Fruit fly (Drosophila melanogaster): ENCODE measurements around the gene CG6650.

CG6650 gene

dm6 chr3L:14053073-14053643 is 21.9 kb downstream of the CG6650 start, which contains the start of the genes CG13484 and Frl (continued):
- TF ChIP-seq prd (optimal IDR thresholded peaks at IDR 0.05) (no peak), prd (GFP tag; IDR thresholded peaks at IDR 0.05) (peak; percentile 52), odd (GFP tag; optimal IDR thresholded peaks at IDR 0.05) (peak; percentile 16), klu (GFP tag; IDR thresholded peaks at IDR 0.05) (no peak), grn (GFP tag; optimal IDR thresholded peaks at IDR 0.05) (no peak), caup (GFP tag; optimal IDR thresholded peaks at IDR 0.05; ENCODE audit: severe bottlenecking) (peak; percentile 14), CG4282 (GFP tag; optimal IDR thresholded peaks at IDR 0.05) (peak; percentile 61), pita (GFP tag; optimal IDR thresholded peaks at IDR 0.05) (peak; percentile 77), fd3F (GFP tag; optimal IDR thresholded peaks at IDR 0.05) (no peak), lbe (GFP tag; optimal IDR thresholded peaks at IDR 0.05) (no peak), esg (GFP tag; conservative IDR thresholded peaks at IDR 0.05) (no peak), CG16815 (GFP tag; optimal IDR thresholded peaks at IDR 0.05) (no peak), HmgZ (tag; optimal IDR thresholded peaks at IDR 0.05) (peak; percentile 83), ro (GFP tag; IDR thresholded peaks at IDR 0.05) (no peak), luna (GFP tag; optimal IDR thresholded peaks at IDR 0.05) (no peak), pb (GFP tag; optimal IDR thresholded peaks at IDR 0.05) (no peak), Lim3 (GFP tag; IDR thresholded peaks at IDR 0.05) (no peak), vnd (GFP tag; IDR thresholded peaks at IDR 0.05; ENCODE audit: partially characterized antibody) (no peak), NfI (GFP tag; optimal IDR thresholded peaks at IDR 0.05) (no peak), CG12659 (GFP tag; optimal IDR thresholded peaks at IDR 0.05) (peak; percentile 89), Meics (GFP tag; optimal IDR thresholded peaks at IDR 0.05) (no peak), dati (GFP tag; IDR thresholded peaks at IDR 0.05) (no peak), chif (GFP tag; optimal IDR thresholded peaks at IDR 0.05) (peak in 1 of 2 experiments; percentile 15), CG1529 (GFP tag; optimal IDR thresholded peaks at IDR 0.05) (no peak), emc (GFP tag; optimal IDR thresholded peaks at IDR 0.05) (no peak), CG12104 (GFP tag; optimal IDR thresholded peaks at IDR 0.05) (no peak), gem (tag; optimal IDR thresholded peaks at IDR 0.05) (peak; percentile 23), CG2116 (GFP tag; optimal IDR thresholded peaks at IDR 0.05) (peak; percentile 46), Awh (GFP tag; IDR thresholded peaks at IDR 0.05) (no peak), Hey (tag; optimal IDR thresholded peaks at IDR 0.05) (no peak), Rfx (GFP tag; IDR thresholded peaks at IDR 0.05) (peak; percentile 68), eve (GFP tag; optimal IDR thresholded peaks at IDR 0.05) (no peak), ci (GFP tag; IDR thresholded peaks at IDR 0.05) (peak; percentile 78), tup (GFP tag; optimal IDR thresholded peaks at IDR 0.05) (no peak), aop (GFP tag; IDR thresholded peaks at IDR 0.05) (no peak), pzg (GFP tag; optimal IDR thresholded peaks at IDR 0.05) (peak; percentile 99), trem (tag; optimal IDR thresholded peaks at IDR 0.05) (peak; percentile 56), az2 (GFP tag; optimal IDR thresholded peaks at IDR 0.05) (no peak), YL-1 (GFP tag; optimal IDR thresholded peaks at IDR 0.05) (peak; percentile 89), CG10959 (GFP tag; IDR thresholded peaks at IDR 0.05) (no peak), stwl (tag; optimal IDR thresholded peaks at IDR 0.05) (peak; percentile 67), CG8089 (GFP tag; optimal IDR thresholded peaks at IDR 0.05) (no peak), CG43689 (GFP tag; IDR thresholded peaks at IDR 0.05) (no peak), Ravus (GFP tag; IDR thresholded peaks at IDR 0.05) (no peak), slou (GFP tag; optimal IDR thresholded peaks at IDR 0.05) (no peak), CG7928 (GFP tag; optimal IDR thresholded peaks at IDR 0.05) (peak; percentile 26), Ptx1 (GFP tag; IDR thresholded peaks at IDR 0.05) (no peak), ATbp (GFP tag; optimal IDR thresholded peaks at IDR 0.05) (no peak), Xrp1 (GFP tag; IDR thresholded peaks at IDR 0.05) (peak; percentile 47), CG3281 (GFP tag; optimal IDR thresholded peaks at IDR 0.05) (no peak), CG31365 (tag; optimal IDR thresholded peaks at IDR 0.05) (no peak), CG8765 (GFP tag; IDR thresholded peaks at IDR 0.05) (no peak)

Measured in whole organism, embryonic.